Fruit fly (Drosophila melanogaster) whole organism, adult: ENCODE data around the gene Chchd2.
A peak's percentile ranks its signal among the peaks of the same experiment; 100 is the strongest.

Experiments used
- CG11617 ChIP-seq: fragments of 200-800 bp; sonication (Bioruptor generic); optimal IDR thresholded peaks from 2 replicates; lab custom pipeline; 2017; ENCODE audit warnings: mild to moderate bottlenecking, missing biosample characterization, missing genetic modification reagents, missing genetic modification characterization
- CG7101 ChIP-seq: fragments of 200-800 bp; sonication (Bioruptor generic); optimal IDR thresholded peaks from 2 replicates; lab custom pipeline; 2018; ENCODE audit warnings: missing biosample characterization, mild to moderate bottlenecking, missing genetic modification characterization, moderate library complexity
- toe ChIP-seq: fragments of 200-800 bp; sonication (Bioruptor generic); optimal IDR thresholded peaks from 2 replicates; lab custom pipeline; 2016; ENCODE audit warnings: missing biosample characterization, missing genetic modification characterization

DNA sequence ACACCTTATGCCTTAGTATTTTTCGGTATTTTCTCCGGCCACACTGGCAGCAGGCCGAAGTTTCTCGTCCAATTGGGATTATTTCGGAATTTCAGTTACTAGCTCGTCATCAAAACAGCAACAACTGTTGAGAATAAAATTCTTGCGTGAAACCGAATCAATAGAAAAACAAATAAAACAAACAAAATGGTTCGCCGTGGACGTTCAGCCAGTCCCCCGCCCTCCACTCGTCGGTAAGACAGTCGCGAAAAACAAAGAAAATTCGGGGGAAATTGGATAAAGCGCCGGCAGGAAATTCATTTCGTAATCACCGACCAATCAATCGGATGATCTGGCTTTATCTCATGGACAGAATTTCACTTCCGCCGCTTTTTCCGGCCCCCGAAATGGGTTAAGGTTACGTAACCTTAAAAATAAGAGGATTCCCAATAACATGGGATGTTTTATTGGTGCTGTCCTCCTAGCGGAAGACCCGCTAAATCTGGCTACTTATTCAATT, at the start of gene Chchd2:
- peak; percentile 25 for TF ChIP-seq CG11617 (GFP tag; lab: Kevin White, UChicago)
- no peak for TF ChIP-seq toe (GFP tag; lab: Kevin White, UChicago)
- TF ChIP-seq CG7101 (tag; lab: Kevin White, UChicago): no peak
